Fruit fly (Drosophila melanogaster) whole organism, embryonic: ENCODE results near the gene Rab9D.

Experiments
- Atf3 ChIP-seq: fragments of 200-800 bp; sonication (Bioruptor generic); optimal IDR thresholded peaks from 3 replicates; lab custom pipeline; 2016; ENCODE audit warnings: missing biosample characterization, missing genetic modification characterization
- CG10209 ChIP-seq: fragments of 200-800 bp; sonication (Bioruptor generic); optimal IDR thresholded peaks from 3 replicates; lab custom pipeline; 2017; ENCODE audit warnings: missing biosample characterization, mild to moderate bottlenecking, missing genetic modification characterization, missing genetic modification reagents
- CG10274 ChIP-seq: fragments of 200-800 bp; sonication (Bioruptor generic); optimal IDR thresholded peaks from 3 replicates; lab custom pipeline; 2017; ENCODE audit warnings: missing biosample characterization, mild to moderate bottlenecking, missing genetic modification characterization
- CG10321 ChIP-seq: fragments of 200-800 bp; sonication (Bioruptor generic); IDR thresholded peaks from 2 replicates; pipeline ENCODE4 v1.3.6; 2022; ENCODE audit warnings: missing biosample characterization, missing genetic modification characterization
- CG10654 ChIP-seq: fragments of 200-800 bp; sonication (Bioruptor generic); optimal IDR thresholded peaks from 2 replicates; lab custom pipeline; 2016; ENCODE audit warnings: missing biosample characterization, missing genetic modification characterization
- CG10959 ChIP-seq: fragments of 200-800 bp; sonication (Bioruptor generic); IDR thresholded peaks from 2 replicates; pipeline ENCODE4 v1.3.6; 2022; ENCODE audit warnings: missing biosample characterization, missing genetic modification characterization
- CG11695 ChIP-seq: fragments of 200-800 bp; sonication (Bioruptor generic); IDR thresholded peaks from 3 replicates; pipeline ENCODE4 v1.3.6; 2022; ENCODE audit warnings: missing biosample characterization, missing genetic modification characterization
- CG12219 ChIP-seq: fragments of 200-800 bp; sonication (Bioruptor generic); optimal IDR thresholded peaks from 3 replicates; lab custom pipeline; 2018; ENCODE audit warnings: missing biosample characterization, mild to moderate bottlenecking, missing genetic modification characterization
- CG13287 ChIP-seq: fragments of 200-800 bp; sonication (Bioruptor generic); IDR thresholded peaks from 2 replicates; pipeline ENCODE4 v1.3.6; 2022; ENCODE audit warnings: missing biosample characterization, missing genetic modification characterization; ENCODE audit not compliant: partially characterized antibody
- CG2202 ChIP-seq: fragments of 200-800 bp; sonication (Bioruptor generic); optimal IDR thresholded peaks from 2 replicates; lab custom pipeline; 2018; ENCODE audit warnings: missing biosample characterization, mild to moderate bottlenecking, missing genetic modification characterization
- CG30403 ChIP-seq: fragments of 200-800 bp; sonication (Bioruptor generic); optimal IDR thresholded peaks from 3 replicates; lab custom pipeline; 2016; ENCODE audit warnings: missing biosample characterization, missing genetic modification characterization
- CG31365 ChIP-seq: fragments of 200-800 bp; sonication (Bioruptor generic); optimal IDR thresholded peaks from 2 replicates; lab custom pipeline; 2018; ENCODE audit warnings: missing biosample characterization, mild to moderate bottlenecking, missing genetic modification characterization
- CG3163 ChIP-seq: fragments of 200-800 bp; sonication (Bioruptor generic); optimal IDR thresholded peaks from 3 replicates; lab custom pipeline; 2016; ENCODE audit warnings: missing biosample characterization, missing genetic modification characterization
- CG4328 ChIP-seq: fragments of 200-800 bp; sonication (Bioruptor generic); optimal IDR thresholded peaks from 3 replicates; lab custom pipeline; 2017; ENCODE audit warnings: missing biosample characterization, missing genetic modification reagents, missing genetic modification characterization
- CG4820 ChIP-seq: fragments of 200-800 bp; sonication (Bioruptor generic); optimal IDR thresholded peaks from 3 replicates; lab custom pipeline; 2016; ENCODE audit warnings: missing biosample characterization, missing genetic modification characterization
- CG7357 ChIP-seq: fragments of 200-800 bp; sonication (Bioruptor generic); IDR thresholded peaks from 3 replicates; pipeline ENCODE4 v1.3.6; 2022; ENCODE audit warnings: missing biosample characterization, missing genetic modification characterization
- CG8924 ChIP-seq: fragments of 200-800 bp; optimal IDR thresholded peaks from 3 replicates; lab custom pipeline; 2019; ENCODE audit warnings: missing biosample characterization, mild to moderate bottlenecking, missing genetic modification characterization, moderate library complexity
- CG8944 ChIP-seq: fragments of 200-800 bp; sonication (Bioruptor generic); optimal IDR thresholded peaks from 3 replicates; lab custom pipeline; 2016; ENCODE audit warnings: missing biosample characterization, missing genetic modification characterization
- CG9437 ChIP-seq: fragments of 200-800 bp; sonication (Bioruptor generic); optimal IDR thresholded peaks from 2 replicates; lab custom pipeline; 2018; ENCODE audit warnings: missing biosample characterization, mild to moderate bottlenecking, missing genetic modification characterization
- CG9932 ChIP-seq: fragments of 200-800 bp; sonication (Bioruptor generic); IDR thresholded peaks from 2 replicates; pipeline ENCODE4 v1.3.6; 2022; ENCODE audit warnings: missing biosample characterization, missing genetic modification characterization
- Dll ChIP-seq: fragments of 200-800 bp; sonication (Bioruptor generic); IDR thresholded peaks from 4 replicates; pipeline ENCODE4 v1.3.6; 2022; ENCODE audit warnings: missing biosample characterization, missing genetic modification characterization; ENCODE audit not compliant: partially characterized antibody
- E2f1 ChIP-seq: fragments of 200-800 bp; sonication (Bioruptor generic); IDR thresholded peaks from 2 replicates; pipeline ENCODE4 v1.3.6; 2022; ENCODE audit warnings: missing biosample characterization, missing genetic modification characterization
- Elba2 ChIP-seq: fragments of 200-800 bp; sonication (Bioruptor generic); optimal IDR thresholded peaks from 3 replicates; lab custom pipeline; 2016; ENCODE audit warnings: missing biosample characterization, missing genetic modification characterization
- Fer1 ChIP-seq: fragments of 200-800 bp; sonication (Bioruptor generic); optimal IDR thresholded peaks from 2 replicates; lab custom pipeline; 2017; ENCODE audit warnings: missing biosample characterization, mild to moderate bottlenecking, missing genetic modification characterization
- HLH4C ChIP-seq: fragments of 200-800 bp; sonication (Bioruptor generic); IDR thresholded peaks from 3 replicates; pipeline ENCODE4 v1.3.6; 2022; ENCODE audit warnings: missing biosample characterization, missing genetic modification characterization; ENCODE audit not compliant: partially characterized antibody
- Hmx ChIP-seq: fragments of 200-800 bp; sonication (Bioruptor generic); optimal IDR thresholded peaks from 2 replicates; lab custom pipeline; 2016; ENCODE audit warnings: missing biosample characterization, missing genetic modification characterization
- Hsf ChIP-seq: fragments of 200-800 bp; sonication (Bioruptor generic); optimal IDR thresholded peaks from 3 replicates; lab custom pipeline; 2016; ENCODE audit warnings: missing biosample characterization, missing genetic modification characterization
- Mad ChIP-seq: fragments of 200-800 bp; sonication (Bioruptor generic); optimal IDR thresholded peaks from 2 replicates; lab custom pipeline; 2016; ENCODE audit warnings: missing biosample characterization, missing genetic modification characterization
- NFAT ChIP-seq: fragments of 200-800 bp; sonication (Bioruptor generic); IDR thresholded peaks from 2 replicates; pipeline ENCODE4 v1.3.6; 2022; ENCODE audit warnings: missing biosample characterization, missing genetic modification characterization
- Optix ChIP-seq: fragments of 200-800 bp; sonication (Bioruptor generic); IDR thresholded peaks from 3 replicates; pipeline ENCODE4 v1.3.6; 2022; ENCODE audit warnings: missing biosample characterization, missing genetic modification characterization
- Scr ChIP-seq: fragments of 200-800 bp; sonication (Bioruptor generic); IDR thresholded peaks from 2 replicates; pipeline ENCODE4 v1.3.6; 2022; ENCODE audit warnings: missing biosample characterization, missing genetic modification characterization; ENCODE audit not compliant: partially characterized antibody
- TFAM ChIP-seq: fragments of 200-800 bp; sonication (Bioruptor generic); optimal IDR thresholded peaks from 2 replicates; lab custom pipeline; 2017; ENCODE audit warnings: missing biosample characterization, missing genetic modification characterization, inconsistent platforms
- Tbp ChIP-seq: fragments of >200 bp; optimal IDR thresholded peaks from 2 replicates; lab custom pipeline; 2018; ENCODE audit warnings: missing biosample characterization, missing genetic modification characterization
- Xbp1 ChIP-seq: fragments of 200-800 bp; sonication (Bioruptor generic); optimal IDR thresholded peaks from 3 replicates; lab custom pipeline; 2016; ENCODE audit warnings: missing biosample characterization, mild to moderate bottlenecking, missing genetic modification characterization
- YL-1 ChIP-seq: fragments of 200-800 bp; sonication (Bioruptor generic); optimal IDR thresholded peaks from 3 replicates; lab custom pipeline; 2017; ENCODE audit warnings: missing biosample characterization, mild to moderate bottlenecking, missing genetic modification characterization
- ac ChIP-seq: fragments of 200-800 bp; sonication (Bioruptor generic); optimal IDR thresholded peaks from 3 replicates; lab custom pipeline; 2017; ENCODE audit warnings: missing biosample characterization, mild to moderate bottlenecking, missing genetic modification characterization
- bigmax ChIP-seq: fragments of 200-800 bp; sonication (Bioruptor generic); optimal IDR thresholded peaks from 2 replicates; lab custom pipeline; 2018; ENCODE audit warnings: missing biosample characterization, mild to moderate bottlenecking, missing genetic modification characterization
- br ChIP-seq: fragments of >200 bp; optimal IDR thresholded peaks from 2 replicates; lab custom pipeline; 2017
- cad ChIP-seq: fragments of >200 bp; optimal IDR thresholded peaks from 2 replicates; lab custom pipeline; 2017; ENCODE audit warnings: missing biosample characterization, missing genetic modification characterization
- crol ChIP-seq: fragments of 200-800 bp; sonication (Bioruptor generic); IDR thresholded peaks from 2 replicates; pipeline ENCODE4 v1.3.6; 2022; ENCODE audit warnings: missing biosample characterization, missing genetic modification characterization
- cwo ChIP-seq: fragments of 200-800 bp; sonication (Bioruptor generic); optimal IDR thresholded peaks from 3 replicates; lab custom pipeline; 2017; ENCODE audit warnings: missing biosample characterization, missing genetic modification characterization, mild to moderate bottlenecking, moderate library complexity, missing genetic modification reagents
- esg ChIP-seq: fragments of 200-800 bp; sonication (Bioruptor generic); conservative IDR thresholded peaks from 2 replicates; pipeline ENCODE4 v1.3.6; 2022; ENCODE audit warnings: missing biosample characterization, missing genetic modification characterization
- gce ChIP-seq: fragments of 200-800 bp; sonication (Bioruptor generic); IDR thresholded peaks from 3 replicates; pipeline ENCODE4 v1.3.6; 2022; ENCODE audit warnings: missing biosample characterization, missing genetic modification characterization
- gsb ChIP-seq: fragments of 200-800 bp; sonication (Bioruptor generic); IDR thresholded peaks from 2 replicates; pipeline ENCODE4 v1.3.6; 2022; ENCODE audit warnings: missing biosample characterization, missing genetic modification characterization
- hbn ChIP-seq: fragments of 200-800 bp; sonication (Bioruptor generic); IDR thresholded peaks from 2 replicates; pipeline ENCODE4 v1.3.6; 2022; ENCODE audit warnings: missing biosample characterization, missing genetic modification characterization; ENCODE audit not compliant: partially characterized antibody
- lilli ChIP-seq: fragments of 200-800 bp; sonication (Bioruptor generic); optimal IDR thresholded peaks from 3 replicates; lab custom pipeline; 2016; ENCODE audit warnings: missing biosample characterization, missing genetic modification characterization
- p53 ChIP-seq: fragments of 200-800 bp; sonication (Bioruptor generic); optimal IDR thresholded peaks from 2 replicates; lab custom pipeline; 2016; ENCODE audit warnings: missing biosample characterization, missing genetic modification characterization
- pb ChIP-seq: fragments of 200-800 bp; sonication (Bioruptor generic); optimal IDR thresholded peaks from 3 replicates; lab custom pipeline; 2016; ENCODE audit warnings: missing biosample characterization, missing genetic modification characterization
- pros ChIP-seq: fragments of 200-800 bp; sonication (Bioruptor generic); optimal IDR thresholded peaks from 3 replicates; lab custom pipeline; 2019; ENCODE audit warnings: missing biosample characterization, mild to moderate bottlenecking, missing genetic modification characterization, moderate library complexity
- pzg ChIP-seq: fragments of 200-800 bp; sonication (Bioruptor generic); optimal IDR thresholded peaks from 3 replicates; lab custom pipeline; 2018; ENCODE audit warnings: missing biosample characterization, mild to moderate bottlenecking, missing genetic modification characterization, moderate library complexity
- sisA ChIP-seq: fragments of 200-800 bp; sonication (Bioruptor generic); IDR thresholded peaks from 2 replicates; pipeline ENCODE4 v1.3.6; 2022; ENCODE audit warnings: missing biosample characterization, missing genetic modification characterization
- ssp ChIP-seq: fragments of 200-800 bp; sonication (Bioruptor generic); IDR thresholded peaks from 2 replicates; pipeline ENCODE4 v1.3.6; 2022; ENCODE audit warnings: missing biosample characterization, missing genetic modification characterization

Rab9D gene

DNA sequence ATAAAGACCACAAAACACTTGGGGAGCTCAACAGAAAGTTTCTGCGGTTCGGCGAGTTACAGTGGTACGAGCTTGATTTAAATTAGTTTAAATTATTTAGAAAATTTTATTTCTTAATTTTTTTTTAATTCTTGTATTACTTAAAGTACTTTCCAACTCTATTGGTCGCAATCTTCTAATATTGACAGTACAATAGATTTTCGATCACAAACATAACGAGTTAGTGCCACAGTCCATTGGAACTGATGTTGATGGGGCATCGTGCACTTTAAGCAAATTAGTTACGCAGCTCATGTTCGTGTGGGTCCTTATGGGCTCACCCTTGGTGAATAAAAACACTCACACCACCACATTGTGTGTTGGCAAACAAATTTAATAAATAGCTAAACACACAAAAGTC, 15.3 kb upstream of the Rab9D start (continued):
- TF ChIP-seq Hsf (GFP tag; lab: Kevin White, UChicago) (no peak), HLH4C (GFP tag; lab: Robert Waterston, UW) (no peak), ac (GFP tag; lab: Kevin White, UChicago) (no peak), Optix (no peak), CG7357 (no peak), Hmx (no peak), CG8944 (GFP tag; lab: Kevin White, UChicago) (no peak), CG9932 (GFP tag; lab: Robert Waterston, UW) (peak; percentile 55; the same call in 1 of the 2 replicates), E2f1 (GFP tag; lab: Robert Waterston, UW) (peak; percentile 68), pzg (GFP tag; lab: Kevin White, UChicago) (no peak), CG10321 (GFP tag; lab: Robert Waterston, UW) (no peak), cad (GFP tag; lab: Kevin White, UChicago) (no peak), CG12219 (GFP tag; lab: Kevin White, UChicago) (peak; percentile 49), CG10654 (peak; percentile 25), CG10209 (GFP tag; lab: Kevin White, UChicago) (peak; percentile 43), Scr (GFP tag; lab: Robert Waterston, UW) (no peak), Fer1 (GFP tag; lab: Kevin White, UChicago) (peak; percentile 68), ssp (GFP tag; lab: Robert Waterston, UW) (0 out of 2 replicates have a peak, but pooled peaks have one; percentile 22), NFAT (GFP tag; lab: Robert Waterston, UW) (0 out of 2 replicates have a peak, but pooled peaks have one; percentile 38), br (lab: Kevin White, UChicago) (no peak), YL-1 (GFP tag; lab: Kevin White, UChicago) (no peak), CG13287 (GFP tag; lab: Robert Waterston, UW) (no peak), lilli (peak; percentile 53), Elba2 (GFP tag; lab: Kevin White, UChicago) (no peak), pb (GFP tag; lab: Kevin White, UChicago) (no peak), TFAM (no peak), hbn (GFP tag; lab: Robert Waterston, UW) (no peak), CG8924 (tag; lab: Kevin White, UChicago) (peak; percentile 45), bigmax (GFP tag; lab: Kevin White, UChicago) (no peak), CG30403 (GFP tag; lab: Kevin White, UChicago) (peak; percentile 47), gsb (GFP tag; lab: Robert Waterston, UW) (0 out of 2 replicates have a peak, but pooled peaks have one; percentile 35), Tbp (GFP tag; lab: Kevin White, UChicago) (no peak), esg (GFP tag; lab: Robert Waterston, UW) (peak; percentile 52), Mad (no peak), CG2202 (tag; lab: Kevin White, UChicago) (no peak), pros (GFP tag; lab: Kevin White, UChicago) (no peak), CG3163 (GFP tag; lab: Kevin White, UChicago) (no peak), Atf3 (GFP tag; lab: Kevin White, UChicago) (no peak), CG11695 (GFP tag; lab: Robert Waterston, UW) (peak; percentile 76), CG10959 (GFP tag; lab: Robert Waterston, UW) (no peak), crol (GFP tag; lab: Robert Waterston, UW) (no peak), CG4820 (GFP tag; lab: Kevin White, UChicago) (peak; percentile 10), p53 (GFP tag; lab: Kevin White, UChicago) (no peak), CG4328 (GFP tag; lab: Kevin White, UChicago) (peak; percentile 7), CG10274 (GFP tag; lab: Kevin White, UChicago) (no peak), sisA (GFP tag; lab: Robert Waterston, UW) (peak; percentile 45; the same call in 1 of the 2 replicates), CG31365 (no peak), CG9437 (GFP tag; lab: Kevin White, UChicago) (no peak), Xbp1 (GFP tag; lab: Kevin White, UChicago) (peak; percentile 32), gce (GFP tag; lab: Robert Waterston, UW) (peak; percentile 71; the same call in 2 of the 3 replicates), Dll (GFP tag; lab: Robert Waterston, UW) (no peak), cwo (GFP tag; lab: Kevin White, UChicago) (peak; percentile 50)
